Fruit fly (Drosophila melanogaster) whole organism, embryonic: Measurements from ENCODE around the gene CG14220.

Experiments
- Abd-B ChIP-seq: fragments of 200-800 bp; sonication (Bioruptor generic); optimal IDR thresholded peaks from 2 replicates; lab custom pipeline; 2018; ENCODE audit warnings: missing biosample characterization, mild to moderate bottlenecking, missing genetic modification characterization, moderate library complexity
- CG10147 ChIP-seq: fragments of 200-800 bp; sonication (Bioruptor generic); optimal IDR thresholded peaks from 2 replicates; lab custom pipeline; 2019; ENCODE audit warnings: missing biosample characterization, mild to moderate bottlenecking, missing genetic modification characterization, moderate library complexity
- CG15073 ChIP-seq: fragments of 200-800 bp; sonication (Bioruptor generic); optimal IDR thresholded peaks from 2 replicates; lab custom pipeline; 2016; ENCODE audit warnings: missing biosample characterization, missing genetic modification characterization
- CG1603 ChIP-seq: fragments of 200-800 bp; sonication (Bioruptor generic); optimal IDR thresholded peaks from 2 replicates; lab custom pipeline; 2019; ENCODE audit warnings: missing biosample characterization, mild to moderate bottlenecking, missing genetic modification characterization, moderate library complexity
- CG18011 ChIP-seq: fragments of 200-800 bp; sonication (Bioruptor generic); optimal IDR thresholded peaks from 2 replicates; lab custom pipeline; 2017; ENCODE audit warnings: missing biosample characterization, missing genetic modification characterization, mild to moderate bottlenecking, moderate library complexity, missing genotype
- CG30431 ChIP-seq: fragments of 200-800 bp; sonication (Bioruptor generic); optimal IDR thresholded peaks from 2 replicates; lab custom pipeline; 2017; ENCODE audit warnings: missing biosample characterization, missing genetic modification characterization
- CG34422 ChIP-seq: fragments of 200-800 bp; sonication (Bioruptor generic); IDR thresholded peaks from 3 replicates; pipeline ENCODE4 v1.3.6; 2022; ENCODE audit warnings: missing biosample characterization, missing genetic modification characterization
- CG43689 ChIP-seq: fragments of 200-800 bp; sonication (Bioruptor generic); IDR thresholded peaks from 2 replicates; pipeline ENCODE4 v1.3.6; 2022; ENCODE audit warnings: missing biosample characterization, missing genetic modification characterization
- CG4404 ChIP-seq: fragments of 200-800 bp; sonication (Bioruptor generic); IDR thresholded peaks from 2 replicates; pipeline ENCODE4 v1.3.6; 2022; ENCODE audit warnings: missing biosample characterization, missing genetic modification characterization
- CG4820 ChIP-seq: fragments of 200-800 bp; sonication (Bioruptor generic); optimal IDR thresholded peaks from 3 replicates; lab custom pipeline; 2016; ENCODE audit warnings: missing biosample characterization, missing genetic modification characterization
- CG5245 ChIP-seq: fragments of 200-800 bp; sonication (Bioruptor generic); optimal IDR thresholded peaks from 3 replicates; lab custom pipeline; 2016; ENCODE audit warnings: missing biosample characterization, missing genetic modification characterization
- CG5953 ChIP-seq: fragments of 200-800 bp; sonication (Bioruptor generic); IDR thresholded peaks from 2 replicates; pipeline ENCODE4 v1.3.6; 2022; ENCODE audit warnings: missing biosample characterization, missing genetic modification characterization
- CG6175 ChIP-seq: fragments of 200-800 bp; sonication (Bioruptor generic); IDR thresholded peaks from 3 replicates; pipeline ENCODE4 v1.3.6; 2022; ENCODE audit warnings: missing biosample characterization, missing genetic modification characterization
- CG6654 ChIP-seq: fragments of 200-800 bp; sonication (Bioruptor generic); optimal IDR thresholded peaks from 2 replicates; lab custom pipeline; 2017; ENCODE audit warnings: missing biosample characterization, mild to moderate bottlenecking, missing genetic modification characterization
- CG6791 ChIP-seq: fragments of 200-800 bp; sonication (Bioruptor generic); IDR thresholded peaks from 3 replicates; pipeline ENCODE4 v1.3.6; 2022; ENCODE audit warnings: missing biosample characterization, missing genetic modification characterization; ENCODE audit not compliant: partially characterized antibody
- CG7357 ChIP-seq: fragments of 200-800 bp; sonication (Bioruptor generic); IDR thresholded peaks from 3 replicates; pipeline ENCODE4 v1.3.6; 2022; ENCODE audit warnings: missing biosample characterization, missing genetic modification characterization
- CG9609 ChIP-seq: fragments of 200-800 bp; sonication (Bioruptor generic); optimal IDR thresholded peaks from 3 replicates; lab custom pipeline; 2016; ENCODE audit warnings: missing biosample characterization, missing genetic modification characterization
- Chrac-16 ChIP-seq: fragments of 200-800 bp; sonication (Bioruptor generic); optimal IDR thresholded peaks from 3 replicates; lab custom pipeline; 2016; ENCODE audit warnings: missing biosample characterization, missing genetic modification characterization
- D19B ChIP-seq: fragments of 200-800 bp; sonication (Bioruptor generic); optimal IDR thresholded peaks from 2 replicates; lab custom pipeline; 2017; ENCODE audit warnings: missing biosample characterization, mild to moderate bottlenecking, missing genetic modification characterization
- Dad ChIP-seq: fragments of 200-800 bp; sonication (Bioruptor generic); optimal IDR thresholded peaks from 3 replicates; lab custom pipeline; 2016; ENCODE audit warnings: missing biosample characterization, missing genetic modification characterization
- Dbx ChIP-seq: fragments of 200-800 bp; sonication (Bioruptor generic); IDR thresholded peaks from 3 replicates; pipeline ENCODE4 v1.3.6; 2022; ENCODE audit warnings: missing biosample characterization, missing genetic modification characterization
- Drgx ChIP-seq: fragments of 200-800 bp; sonication (Bioruptor generic); IDR thresholded peaks from 2 replicates; pipeline ENCODE4 v1.3.6; 2022; ENCODE audit warnings: missing biosample characterization, missing genetic modification characterization
- H2.0 ChIP-seq: fragments of 200-800 bp; sonication (Bioruptor generic); IDR thresholded peaks from 2 replicates; pipeline ENCODE4 v1.3.6; 2022; ENCODE audit warnings: missing biosample characterization, missing genetic modification characterization
- Hr51 ChIP-seq, 2 experiments: fragments of 200-800 bp; sonication (Bioruptor generic); optimal IDR thresholded peaks; 2 replicates in 1 of 2; 3 replicates in 1 of 2; lab custom pipeline; 2016 to 2018; ENCODE audit warnings: missing biosample characterization in 2 of 2, missing genetic modification characterization in 2 of 2, mild to moderate bottlenecking in 1 of 2, moderate library complexity in 1 of 2
- Hsf ChIP-seq: fragments of 200-800 bp; sonication (Bioruptor generic); optimal IDR thresholded peaks from 3 replicates; lab custom pipeline; 2016; ENCODE audit warnings: missing biosample characterization, missing genetic modification characterization
- Lpt ChIP-seq: fragments of >200 bp; optimal IDR thresholded peaks from 2 replicates; lab custom pipeline; 2018; ENCODE audit warnings: missing biosample characterization, missing genetic modification characterization
- MESR4 ChIP-seq: fragments of 200-800 bp; sonication (Bioruptor generic); optimal IDR thresholded peaks from 2 replicates; lab custom pipeline; 2018; ENCODE audit warnings: missing biosample characterization, mild to moderate bottlenecking, missing genetic modification characterization, moderate library complexity
- Mad ChIP-seq: fragments of 200-800 bp; sonication (Bioruptor generic); optimal IDR thresholded peaks from 2 replicates; lab custom pipeline; 2016; ENCODE audit warnings: missing biosample characterization, missing genetic modification characterization
- Nf-YB ChIP-seq: fragments of 200-800 bp; sonication (Bioruptor generic); optimal IDR thresholded peaks from 3 replicates; lab custom pipeline; 2019; ENCODE audit warnings: missing biosample characterization, mild to moderate bottlenecking, missing genetic modification characterization, moderate library complexity
- NfI ChIP-seq: fragments of 200-800 bp; sonication (Bioruptor generic); optimal IDR thresholded peaks from 3 replicates; lab custom pipeline; 2018; ENCODE audit warnings: missing biosample characterization, mild to moderate bottlenecking, missing genetic modification characterization, moderate library complexity
- Opbp ChIP-seq: fragments of 200-800 bp; sonication (Bioruptor generic); IDR thresholded peaks from 3 replicates; pipeline ENCODE4 v1.3.6; 2022; ENCODE audit warnings: missing biosample characterization, missing genetic modification characterization; ENCODE audit not compliant: partially characterized antibody
- Rfx ChIP-seq: fragments of 200-800 bp; sonication (Bioruptor generic); IDR thresholded peaks from 2 replicates; pipeline ENCODE4 v1.3.6; 2022; ENCODE audit warnings: missing biosample characterization, missing genetic modification characterization
- Six4 ChIP-seq: fragments of 200-800 bp; sonication (Bioruptor generic); optimal IDR thresholded peaks from 2 replicates; lab custom pipeline; 2016; ENCODE audit warnings: missing biosample characterization, missing genetic modification characterization
- Sox102F ChIP-seq: fragments of 200-800 bp; sonication (Bioruptor generic); optimal IDR thresholded peaks from 2 replicates; lab custom pipeline; 2018; ENCODE audit warnings: missing biosample characterization, mild to moderate bottlenecking, missing genetic modification characterization, moderate library complexity
- Spps ChIP-seq: fragments of 200-800 bp; sonication (Bioruptor generic); optimal IDR thresholded peaks from 2 replicates; lab custom pipeline; 2018; ENCODE audit warnings: missing biosample characterization, mild to moderate bottlenecking, missing genetic modification characterization
- Taf1 ChIP-seq: fragments of 200-800 bp; sonication (Bioruptor generic); IDR thresholded peaks from 2 replicates; pipeline ENCODE4 v1.3.6; 2022; ENCODE audit warnings: missing biosample characterization, missing genetic modification characterization
- Usf ChIP-seq: fragments of 200-800 bp; sonication (Bioruptor generic); optimal IDR thresholded peaks from 2 replicates; lab custom pipeline; 2017; ENCODE audit warnings: missing genotype, missing biosample characterization, missing genetic modification characterization
- fd102C ChIP-seq: fragments of 200-800 bp; sonication (Bioruptor generic); optimal IDR thresholded peaks from 2 replicates; lab custom pipeline; 2018; ENCODE audit warnings: missing biosample characterization, mild to moderate bottlenecking, missing genetic modification characterization, moderate library complexity
- fd96Cb ChIP-seq: fragments of 200-800 bp; sonication (Bioruptor generic); optimal IDR thresholded peaks from 2 replicates; lab custom pipeline; 2018; ENCODE audit warnings: missing biosample characterization, mild to moderate bottlenecking, missing genetic modification characterization, moderate library complexity
- jing ChIP-seq: fragments of 200-800 bp; sonication (Bioruptor generic); optimal IDR thresholded peaks from 2 replicates; lab custom pipeline; 2018; ENCODE audit warnings: missing biosample characterization, mild to moderate bottlenecking, missing genetic modification characterization
- nmo ChIP-seq: fragments of 200-800 bp; sonication (Bioruptor generic); optimal IDR thresholded peaks from 2 replicates; lab custom pipeline; 2018; ENCODE audit warnings: missing biosample characterization, mild to moderate bottlenecking, missing genetic modification characterization, moderate library complexity
- nom ChIP-seq: fragments of 200-800 bp; sonication (Bioruptor generic); optimal IDR thresholded peaks from 2 replicates; lab custom pipeline; 2017; ENCODE audit warnings: missing biosample characterization, missing genetic modification characterization, mild to moderate bottlenecking, moderate library complexity, missing genetic modification reagents
- pnt ChIP-seq: fragments of 200-800 bp; sonication (Bioruptor generic); optimal IDR thresholded peaks from 3 replicates; lab custom pipeline; 2016; ENCODE audit warnings: missing biosample characterization, missing genetic modification characterization
- psq ChIP-seq: fragments of 200-800 bp; sonication (Bioruptor generic); optimal IDR thresholded peaks from 2 replicates; lab custom pipeline; 2017; ENCODE audit warnings: missing biosample characterization, missing genetic modification characterization
- sima ChIP-seq: fragments of 200-800 bp; sonication (Bioruptor generic); optimal IDR thresholded peaks from 2 replicates; lab custom pipeline; 2016; ENCODE audit warnings: missing biosample characterization, missing genetic modification characterization
- sob ChIP-seq: fragments of 200-800 bp; sonication (Bioruptor generic); IDR thresholded peaks from 2 replicates; pipeline ENCODE4 v1.3.6; 2022; ENCODE audit warnings: missing biosample characterization, missing genetic modification characterization
- unpg ChIP-seq: fragments of 200-800 bp; sonication (Bioruptor generic); optimal IDR thresholded peaks from 3 replicates; lab custom pipeline; 2018; ENCODE audit warnings: missing biosample characterization, mild to moderate bottlenecking, missing genetic modification characterization, moderate library complexity
- usp ChIP-seq: fragments of >200 bp; optimal IDR thresholded peaks from 2 replicates; lab custom pipeline; 2017; ENCODE audit warnings: missing biosample characterization, missing genetic modification characterization
- vnd ChIP-seq: fragments of 200-800 bp; sonication (Bioruptor generic); IDR thresholded peaks from 3 replicates; pipeline ENCODE4 v1.3.6; 2022; ENCODE audit warnings: missing biosample characterization, missing genetic modification characterization; ENCODE audit not compliant: partially characterized antibody
- wor ChIP-seq: fragments of 200-800 bp; sonication (Bioruptor generic); IDR thresholded peaks from 2 replicates; pipeline ENCODE4 v1.3.6; 2022; ENCODE audit warnings: missing biosample characterization, missing genetic modification characterization
- z ChIP-seq: fragments of 200-800 bp; sonication (Bioruptor generic); IDR thresholded peaks from 3 replicates; pipeline ENCODE4 v1.3.6; 2022; ENCODE audit warnings: missing biosample characterization, missing genetic modification characterization

The CG14220 gene

dm6 chrX:19603953-19604352 lies 2.3 kb upstream of the CG14220 start (continued):
- no peak for TF ChIP-seq z (GFP tag; lab: Robert Waterston, UW)
- TF ChIP-seq CG6175 (GFP tag; lab: Robert Waterston, UW) = peak; percentile 74
- TF ChIP-seq Mad = peak; percentile 40
- peak; percentile 66 for TF ChIP-seq Hsf (GFP tag; lab: Kevin White, UChicago)
- TF ChIP-seq CG4820 = peak; percentile 67
- TF ChIP-seq Drgx (GFP tag; lab: Robert Waterston, UW) = peak; percentile 84
- TF ChIP-seq Opbp (GFP tag; lab: Robert Waterston, UW) = no peak
- TF ChIP-seq fd96Cb (tag; lab: Kevin White, UChicago) = peak; percentile 60
- TF ChIP-seq fd102C = no peak
- TF ChIP-seq Nf-YB (GFP tag; lab: Kevin White, UChicago) = peak; percentile 36
- peak; percentile 26 for TF ChIP-seq CG18011 (GFP tag; lab: Kevin White, UChicago)
- TF ChIP-seq pnt = peak; percentile 43
- peak; percentile 84 for TF ChIP-seq sob
- TF ChIP-seq Taf1 (GFP tag; lab: Robert Waterston, UW) = peak; percentile 82
- peak; percentile 29 for TF ChIP-seq Spps
- no peak for TF ChIP-seq CG6791
- no peak for TF ChIP-seq sima (GFP tag; lab: Kevin White, UChicago)
- no peak for TF ChIP-seq MESR4 (GFP tag; lab: Kevin White, UChicago)
- TF ChIP-seq CG43689 = no peak
- TF ChIP-seq psq (GFP tag; lab: Kevin White, UChicago) = no peak
- peak; percentile 71 for TF ChIP-seq H2.0 (GFP tag; lab: Robert Waterston, UW)
- peak; percentile 60 for TF ChIP-seq CG10147 (GFP tag; lab: Kevin White, UChicago)
- no peak for TF ChIP-seq CG9609 (GFP tag; lab: Kevin White, UChicago)
- TF ChIP-seq Dbx (GFP tag; lab: Robert Waterston, UW) = peak; percentile 82
- peak; percentile 80 for TF ChIP-seq NfI (GFP tag; lab: Kevin White, UChicago)
- peak; percentile 39 for TF ChIP-seq jing
- TF ChIP-seq wor = peak; percentile 48; the same call in 1 of the 2 replicates
- TF ChIP-seq nom (GFP tag; lab: Kevin White, UChicago) = peak; percentile 21
- peak; percentile 79 for TF ChIP-seq CG1603 (tag; lab: Kevin White, UChicago)
- peak; percentile 63 for TF ChIP-seq Chrac-16 (GFP tag; lab: Kevin White, UChicago)
- peak; percentile 59 for TF ChIP-seq CG5245
- TF ChIP-seq CG4404 (GFP tag; lab: Robert Waterston, UW) = peak; percentile 54
- TF ChIP-seq Usf (GFP tag; lab: Kevin White, UChicago) = no peak
- TF ChIP-seq usp (GFP tag; lab: Kevin White, UChicago) = no peak
- TF ChIP-seq Six4 (GFP tag; lab: Kevin White, UChicago) = peak; percentile 62
- TF ChIP-seq vnd = no peak
- TF ChIP-seq Rfx (GFP tag; lab: Robert Waterston, UW) = peak; percentile 93
- no peak for TF ChIP-seq Lpt
- TF ChIP-seq nmo (GFP tag; lab: Kevin White, UChicago) = peak; percentile 79
- TF ChIP-seq CG34422 (GFP tag; lab: Robert Waterston, UW) = peak; percentile 76
- peak; percentile 43 to 77 for TF ChIP-seq Hr51 (GFP tag; optimal IDR thresholded peaks at IDR 0.05; lab: Kevin White, UChicago)
- TF ChIP-seq Abd-B (GFP tag; lab: Kevin White, UChicago) = peak; percentile 70
- TF ChIP-seq Dad (GFP tag; lab: Kevin White, UChicago) = peak; percentile 31
- TF ChIP-seq CG6654 (GFP tag; lab: Kevin White, UChicago) = peak; percentile 7
- no peak for TF ChIP-seq CG15073 (GFP tag; lab: Kevin White, UChicago)
- TF ChIP-seq CG7357 (GFP tag; lab: Robert Waterston, UW) = peak; percentile 56; the same call in 1 of the 3 replicates
- peak; percentile 43 for TF ChIP-seq CG30431 (GFP tag; lab: Kevin White, UChicago)
- peak; percentile 61 for TF ChIP-seq CG5953 (GFP tag; lab: Robert Waterston, UW)
- TF ChIP-seq Sox102F (GFP tag; lab: Kevin White, UChicago) = peak; percentile 78
- peak; percentile 75 for TF ChIP-seq unpg (GFP tag; lab: Kevin White, UChicago)
- peak; percentile 43 for TF ChIP-seq D19B (GFP tag; lab: Kevin White, UChicago)
